Worm (Caenorhabditis elegans) whole organism, L4 larva: ENCODE results near the gene F59B10.2.

Source experiments
- D1046.2 ChIP-seq: fragments of 200-800 bp; sonication (Bioruptor generic); IDR thresholded peaks from 2 replicates; pipeline ENCODE4 v1.3.6; 2022; ENCODE audit warnings: missing genetic modification characterization, missing compliant biosample characterization
- R02D3.7 ChIP-seq: fragments of 150-350 bp; sonication (generic microtip); optimal IDR thresholded peaks from 3 replicates; lab custom pipeline; 2014; ENCODE audit warnings: missing biosample characterization, missing genetic modification characterization
- Y48G9A.11 ChIP-seq: fragments of 200-800 bp; sonication (Bioruptor generic); IDR thresholded peaks from 2 replicates; pipeline ENCODE4 v1.3.6; 2022; ENCODE audit warnings: missing genetic modification reagents, missing genetic modification characterization, missing compliant biosample characterization
- Y5F2A.4 ChIP-seq: fragments of 200-800 bp; sonication (Bioruptor generic); optimal IDR thresholded peaks from 2 replicates; lab custom pipeline; 2018; ENCODE audit warnings: mild to moderate bottlenecking, missing genetic modification characterization, missing compliant biosample characterization
- Y75B8A.6 ChIP-seq: fragments of 200-800 bp; sonication (Bioruptor generic); IDR thresholded peaks from 2 replicates; pipeline ENCODE4 v1.3.6; 2022; ENCODE audit warnings: missing genetic modification reagents, missing genetic modification characterization, missing compliant biosample characterization
- ZK546.5 ChIP-seq, 2 experiments: sonication (generic microtip); optimal IDR thresholded peaks; 2 replicates each; lab custom pipeline; 2017; ENCODE audit warnings: missing biosample characterization in 2 of 2, missing genetic modification characterization in 2 of 2
- aha-1 ChIP-seq: fragments of 150-350 bp; peaks from one replicate; lab custom pipeline; 2014; ENCODE audit warnings: missing biosample characterization, missing genetic modification characterization
- ama-1 ChIP-seq: fragments of 150-350 bp; optimal IDR thresholded peaks from 2 replicates; lab custom pipeline; 2014; ENCODE audit warnings: inconsistent platforms, mixed read lengths
- arid-1 ChIP-seq: fragments of 200-800 bp; sonication (Bioruptor generic); conservative IDR thresholded peaks from 2 replicates; pipeline ENCODE4 v1.3.6; 2022; ENCODE audit warnings: missing genetic modification reagents, missing genetic modification characterization, missing compliant biosample characterization
- attf-4 ChIP-seq: sonication (generic microtip); optimal IDR thresholded peaks from 3 replicates; lab custom pipeline; 2017; ENCODE audit warnings: missing biosample characterization, missing genetic modification characterization
- ceh-32 ChIP-seq: sonication (generic microtip); optimal IDR thresholded peaks from 2 replicates; lab custom pipeline; 2016; ENCODE audit warnings: mild to moderate bottlenecking, missing genetic modification characterization, missing compliant biosample characterization; ENCODE audit not compliant: poor library complexity
- ceh-82 ChIP-seq: sonication (generic microtip); optimal IDR thresholded peaks from 2 replicates; lab custom pipeline; 2017; ENCODE audit warnings: missing biosample characterization, missing genetic modification characterization
- ctbp-1 ChIP-seq: fragments of 200-800 bp; sonication (Bioruptor generic); IDR thresholded peaks from 2 replicates; pipeline ENCODE4 v1.3.6; 2022; ENCODE audit warnings: missing genetic modification reagents, missing genetic modification characterization, missing compliant biosample characterization
- daf-16 ChIP-seq, 3 experiments: sonication (generic microtip); optimal IDR thresholded peaks; 2 replicates each; lab custom pipeline; 2016 to 2017; ENCODE audit warnings: missing genetic modification characterization in 3 of 3, missing genetic modification reagents in 3 of 3, mild to moderate bottlenecking in 2 of 3, missing compliant biosample characterization in 2 of 3, missing biosample characterization in 1 of 3, moderate library complexity in 1 of 3
- dpl-1 ChIP-seq: fragments of 150-350 bp; optimal IDR thresholded peaks from 2 replicates; lab custom pipeline; 2014; ENCODE audit warnings: missing biosample characterization, missing genetic modification reagents, missing genetic modification characterization
- duxl-1 ChIP-seq: sonication (generic microtip); optimal IDR thresholded peaks from 2 replicates; lab custom pipeline; 2016; ENCODE audit warnings: mild to moderate bottlenecking, missing genetic modification characterization, moderate library complexity, missing compliant biosample characterization; ENCODE audit not compliant: poor library complexity
- dve-1 ChIP-seq: sonication (generic microtip); optimal IDR thresholded peaks from 2 replicates; lab custom pipeline; 2017; ENCODE audit warnings: antibody characterized with exemption, mild to moderate bottlenecking, missing genetic modification characterization, missing compliant biosample characterization; ENCODE audit not compliant: insufficient read depth
- hif-1 ChIP-seq, 2 experiments: sonication (generic microtip); optimal IDR thresholded peaks; 2 replicates each; lab custom pipeline; 2016 to 2017; ENCODE audit warnings: missing compliant biosample characterization in 2 of 2, missing genetic modification characterization in 2 of 2, missing genetic modification reagents in 2 of 2, missing genotype in 2 of 2, mild to moderate bottlenecking in 1 of 2
- hmg-1.1 ChIP-seq: fragments of 200-800 bp; sonication (Bioruptor generic); IDR thresholded peaks from 2 replicates; pipeline ENCODE4 v1.3.6; 2022; ENCODE audit warnings: missing genetic modification reagents, missing genetic modification characterization, missing compliant biosample characterization
- jun-1 ChIP-seq: fragments of 150-350 bp; optimal IDR thresholded peaks from 2 replicates; lab custom pipeline; 2014; ENCODE audit warnings: missing biosample characterization, missing genetic modification reagents, missing genetic modification characterization
- lim-7 ChIP-seq: fragments of 200-800 bp; sonication (Bioruptor generic); IDR thresholded peaks from 2 replicates; pipeline ENCODE4 v1.3.6; 2022; ENCODE audit warnings: missing genetic modification characterization, missing compliant biosample characterization
- lin-1 ChIP-seq: fragments of 200-800 bp; sonication (Bioruptor generic); IDR thresholded peaks from 2 replicates; pipeline ENCODE4 v1.3.6; 2022; ENCODE audit warnings: missing genetic modification reagents, missing genetic modification characterization, missing compliant biosample characterization
- lin-38 ChIP-seq: fragments of 200-800 bp; sonication (Bioruptor generic); IDR thresholded peaks from 2 replicates; pipeline ENCODE4 v1.3.6; 2022; ENCODE audit warnings: missing genetic modification reagents, missing genetic modification characterization, missing compliant biosample characterization
- lin-39 ChIP-seq: fragments of 150-350 bp; optimal IDR thresholded peaks from 2 replicates; lab custom pipeline; 2014; ENCODE audit warnings: missing biosample characterization, missing genetic modification reagents, missing genetic modification characterization
- lir-3 ChIP-seq: sonication (generic microtip); optimal IDR thresholded peaks from 2 replicates; lab custom pipeline; 2016; ENCODE audit warnings: mild to moderate bottlenecking, missing genetic modification characterization, missing compliant biosample characterization
- lsy-2 ChIP-seq, 2 experiments: fragments of 150-350 bp in 1 of 2; sonication (generic microtip) in 1 of 2; optimal IDR thresholded peaks; 2 replicates each; lab custom pipeline; 2014 to 2017; ENCODE audit warnings: missing biosample characterization in 2 of 2, missing genetic modification characterization in 2 of 2
- mdt-29 ChIP-seq: fragments of 200-800 bp; sonication (Bioruptor generic); IDR thresholded peaks from 2 replicates; pipeline ENCODE4 v1.3.6; 2022; ENCODE audit warnings: missing genetic modification reagents, missing genetic modification characterization, missing compliant biosample characterization
- mes-2 ChIP-seq: sonication (generic microtip); optimal IDR thresholded peaks from 2 replicates; lab custom pipeline; 2016; ENCODE audit warnings: missing genotype, mild to moderate bottlenecking, missing genetic modification characterization, missing compliant biosample characterization; ENCODE audit not compliant: poor library complexity, severe bottlenecking
- nhr-237 ChIP-seq: sonication (generic microtip); optimal IDR thresholded peaks from 2 replicates; lab custom pipeline; 2017; ENCODE audit warnings: missing biosample characterization, missing genetic modification characterization
- nhr-48 ChIP-seq: sonication (generic microtip); optimal IDR thresholded peaks from 2 replicates; lab custom pipeline; 2016; ENCODE audit warnings: mild to moderate bottlenecking, missing genetic modification characterization, missing compliant biosample characterization
- pha-4 ChIP-seq, 2 experiments: fragments of 150-350 bp in 1 of 2; fragments of 200-800 bp in 1 of 2; sonication (Bioruptor generic) in 1 of 2; IDR thresholded peaks in 1 of 2; optimal IDR thresholded peaks in 1 of 2; 2 replicates each; pipeline versions ENCODE4 v1.3.6 to Lab custom; 2014 to 2022; ENCODE audit warnings: missing genetic modification characterization in 2 of 2, missing genetic modification reagents in 2 of 2, missing biosample characterization in 1 of 2, missing compliant biosample characterization in 1 of 2
- php-3 ChIP-seq: fragments of 200-800 bp; sonication (Bioruptor generic); IDR thresholded peaks from 2 replicates; pipeline ENCODE4 v1.3.6; 2022; ENCODE audit warnings: missing genetic modification reagents, missing genetic modification characterization, missing compliant biosample characterization
- saeg-2 ChIP-seq: fragments of 200-800 bp; sonication (Bioruptor generic); IDR thresholded peaks from 2 replicates; pipeline ENCODE4 v1.3.6; 2022; ENCODE audit warnings: missing genetic modification reagents, missing genetic modification characterization, missing compliant biosample characterization
- set-16 ChIP-seq: fragments of 200-800 bp; sonication (Bioruptor generic); IDR thresholded peaks from 2 replicates; pipeline ENCODE4 v1.3.6; 2022; ENCODE audit warnings: missing genetic modification reagents, missing genetic modification characterization, missing compliant biosample characterization
- skn-1 ChIP-seq: fragments of 150-350 bp; optimal IDR thresholded peaks from 2 replicates; lab custom pipeline; 2014; ENCODE audit warnings: missing biosample characterization, missing genetic modification characterization
- snpc-1.2 ChIP-seq: fragments of 200-800 bp; sonication (Bioruptor generic); IDR thresholded peaks from 2 replicates; pipeline ENCODE4 v1.3.6; 2022; ENCODE audit warnings: missing genetic modification reagents, missing genetic modification characterization, missing compliant biosample characterization
- spr-1 ChIP-seq: sonication (generic microtip); optimal IDR thresholded peaks from 2 replicates; lab custom pipeline; 2016; ENCODE audit warnings: mild to moderate bottlenecking, missing genetic modification characterization, missing compliant biosample characterization
- unc-130 ChIP-seq: sonication (generic microtip); optimal IDR thresholded peaks from 2 replicates; lab custom pipeline; 2016; ENCODE audit warnings: missing genetic modification reagents, missing genetic modification characterization, missing compliant biosample characterization
- unc-39 ChIP-seq: sonication (generic microtip); optimal IDR thresholded peaks from 2 replicates; lab custom pipeline; 2017; ENCODE audit warnings: missing biosample characterization, missing genetic modification characterization
- unc-62 ChIP-seq, 3 experiments: fragments of 150-350 bp in 1 of 3; sonication (generic microtip); optimal IDR thresholded peaks in 2 of 3; peaks in 1 of 3; 1 replicate in 1 of 3; 2 replicates in 2 of 3; lab custom pipeline; 2014 to 2017; ENCODE audit warnings: missing biosample characterization in 3 of 3, missing genetic modification characterization in 3 of 3, missing genetic modification reagents in 3 of 3, missing genotype in 1 of 3
- zag-1 ChIP-seq: fragments of 150-350 bp; optimal IDR thresholded peaks from 2 replicates; lab custom pipeline; 2014; ENCODE audit warnings: missing biosample characterization, missing genetic modification characterization
- zfp-2 ChIP-seq: sonication (generic microtip); optimal IDR thresholded peaks from 2 replicates; lab custom pipeline; 2016; ENCODE audit warnings: mild to moderate bottlenecking, missing genetic modification characterization, missing compliant biosample characterization

F59B10.2 gene

DNA sequence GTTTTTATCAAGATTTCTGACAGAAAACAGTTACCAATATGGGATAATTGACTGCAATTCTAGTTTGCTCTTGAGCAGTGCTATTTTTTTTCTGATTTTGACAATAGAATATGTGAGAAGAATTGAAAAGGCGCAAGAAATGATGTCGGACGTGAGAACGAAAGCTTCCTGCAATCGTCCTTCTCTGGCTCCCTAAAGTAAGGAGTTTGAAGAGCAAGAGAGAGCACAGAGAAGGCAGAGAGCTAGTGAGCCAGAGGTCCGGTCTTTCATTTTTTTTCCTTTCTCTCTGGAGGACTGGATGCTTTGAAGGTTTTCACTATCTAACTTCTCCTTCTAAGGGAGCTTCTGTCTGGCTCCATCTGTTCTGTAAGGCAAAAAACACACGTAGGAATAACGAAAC, 40.5 kb upstream of the F59B10.2 start:
- TF ChIP-seq set-16 (GFP tag; lab: Robert Waterston, UW) (peak; percentile 37; the same call in 1 of the 2 replicates), php-3 (GFP tag; lab: Robert Waterston, UW) (no peak), ama-1 (lab: Kevin White, UChicago) (peak; percentile 73), lsy-2 (tag; optimal IDR thresholded peaks at IDR 0.05; lab: Kevin White, UChicago) (peak in 1 of 2 experiments; percentile 27), aha-1 (tag; lab: Kevin White, UChicago) (peak; percentile 98), daf-16 (GFP tag; optimal IDR thresholded peaks at IDR 0.05; lab: Kevin White, UChicago) (no peak), daf-16 (tag; optimal IDR thresholded peaks at IDR 0.05; lab: Kevin White, UChicago) (peak; percentile 16), unc-62 (GFP tag; optimal IDR thresholded peaks at IDR 0.05 in 1 of 2; lab: Kevin White, UChicago) (peak in 1 of 2 experiments; percentile 84), unc-62 (tag; optimal IDR thresholded peaks at IDR 0.05; lab: Kevin White, UChicago) (no peak), nhr-237 (tag; lab: Kevin White, UChicago) (no peak), snpc-1.2 (GFP tag; lab: Robert Waterston, UW) (0 out of 2 replicates have a peak, but pooled peaks have one; percentile 7), mdt-29 (GFP tag; lab: Robert Waterston, UW) (0 out of 2 replicates have a peak, but pooled peaks have one; percentile 36), arid-1 (GFP tag; lab: Robert Waterston, UW) (no peak)

DNA sequence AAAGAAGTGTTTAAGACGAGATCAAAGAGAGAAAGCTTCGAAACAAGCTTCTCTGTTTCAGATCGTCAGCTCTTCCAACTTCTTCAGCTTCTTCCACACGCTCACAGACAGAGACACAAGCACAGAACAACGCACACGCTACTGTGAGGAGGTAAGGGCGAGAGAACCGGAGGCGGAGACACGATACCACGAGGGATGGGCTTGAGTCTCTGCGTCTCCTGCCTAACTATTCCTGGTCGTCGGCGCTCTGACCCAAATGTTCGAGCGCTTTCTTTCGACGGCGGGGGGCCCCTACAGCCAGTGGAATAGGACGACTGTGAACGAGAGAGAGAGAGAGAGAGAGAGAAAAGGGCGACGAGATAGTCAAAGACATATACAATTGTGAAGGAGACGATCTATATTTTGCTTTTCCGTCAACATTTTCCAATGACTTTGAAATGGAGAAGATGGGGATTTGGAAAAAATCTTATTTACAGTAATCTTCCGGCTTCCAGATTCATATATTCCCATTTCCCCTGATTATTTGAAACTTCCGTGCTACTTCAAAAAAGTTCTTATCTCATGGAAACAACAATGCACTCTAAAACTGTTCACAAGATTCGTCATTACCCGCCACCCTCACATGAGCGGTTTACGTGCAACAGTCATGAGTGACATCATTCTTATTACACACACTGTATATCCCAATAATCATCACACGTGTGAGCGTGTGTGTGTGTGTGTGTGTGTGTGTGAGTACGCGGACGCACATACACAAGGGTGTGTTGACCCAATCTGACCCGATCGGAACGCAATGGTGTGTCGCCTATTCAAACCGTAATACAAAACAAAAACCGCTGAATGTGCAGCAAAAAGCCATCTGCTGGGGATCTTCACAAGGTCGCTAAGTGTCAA, 39.4 kb upstream of the F59B10.2 start:
- TF ChIP-seq duxl-1 (tag; lab: Kevin White, UChicago), result peak; percentile 4
- TF ChIP-seq nhr-48 (tag; lab: Kevin White, UChicago), result peak; percentile 74
- TF ChIP-seq hmg-1.1, result peak; percentile 88
- TF ChIP-seq lsy-2 (tag; optimal IDR thresholded peaks at IDR 0.05; lab: Kevin White, UChicago), result peak; percentile 74 to 76
- no peak for TF ChIP-seq nhr-237 (tag; lab: Kevin White, UChicago)
- peak; percentile 71 for TF ChIP-seq dve-1 (tag; lab: Kevin White, UChicago)
- TF ChIP-seq Y48G9A.11 (GFP tag; lab: Robert Waterston, UW), result no peak
- TF ChIP-seq lir-3, result no peak
- peak; percentile 19 to 21 for TF ChIP-seq daf-16 (GFP tag; optimal IDR thresholded peaks at IDR 0.05; lab: Kevin White, UChicago)
- TF ChIP-seq daf-16 (tag; optimal IDR thresholded peaks at IDR 0.05; lab: Kevin White, UChicago), result peak; percentile 62
- TF ChIP-seq mdt-29 (GFP tag; lab: Robert Waterston, UW), result peak; percentile 75
- TF ChIP-seq unc-39 (tag; lab: Kevin White, UChicago), result no peak
- 0 out of 2 replicates have a peak, but pooled peaks have one; percentile 28 for TF ChIP-seq saeg-2 (GFP tag; lab: Robert Waterston, UW)
- peak; percentile 66 for TF ChIP-seq lin-38
- peak; percentile 77 for TF ChIP-seq pha-4 (GFP tag; IDR thresholded peaks at IDR 0.05; lab: Robert Waterston, UW)
- TF ChIP-seq pha-4 (tag; optimal IDR thresholded peaks at IDR 0.05; lab: Kevin White, UChicago), result peak; percentile 79
- TF ChIP-seq lin-1, result peak; percentile 11; the same call in 1 of the 2 replicates
- TF ChIP-seq zag-1 (tag; lab: Kevin White, UChicago), result no peak
- TF ChIP-seq Y5F2A.4 (GFP tag; lab: Kevin White, UChicago), result no peak
- peak; percentile 48 for TF ChIP-seq dpl-1 (GFP tag; lab: Kevin White, UChicago)
- TF ChIP-seq ZK546.5 (tag; optimal IDR thresholded peaks at IDR 0.05; lab: Kevin White, UChicago), result no peak
- no peak for TF ChIP-seq skn-1 (tag; lab: Kevin White, UChicago)
- peak; percentile 36 to 92 for TF ChIP-seq hif-1 (tag; optimal IDR thresholded peaks at IDR 0.05; lab: Kevin White, UChicago)
- TF ChIP-seq ctbp-1 (GFP tag; lab: Robert Waterston, UW), result peak; percentile 86
- TF ChIP-seq ceh-32 (tag; lab: Kevin White, UChicago), result no peak
- TF ChIP-seq zfp-2 (tag; lab: Kevin White, UChicago), result peak; percentile 1
- TF ChIP-seq mes-2 (tag; lab: Kevin White, UChicago), result peak; percentile 78
- TF ChIP-seq unc-130, result peak; percentile 16
- TF ChIP-seq php-3 (GFP tag; lab: Robert Waterston, UW), result peak; percentile 43; the same call in 1 of the 2 replicates
- TF ChIP-seq R02D3.7, result no peak
- TF ChIP-seq spr-1 (tag; lab: Kevin White, UChicago), result peak; percentile 63
- TF ChIP-seq D1046.2 (GFP tag; lab: Robert Waterston, UW), result no peak
- TF ChIP-seq lim-7, result peak; percentile 74
- peak; percentile 54; the same call in 1 of the 2 replicates for TF ChIP-seq snpc-1.2 (GFP tag; lab: Robert Waterston, UW)
- no peak for TF ChIP-seq Y75B8A.6 (GFP tag; lab: Robert Waterston, UW)
- peak; percentile 76 for TF ChIP-seq lin-39 (tag; lab: Kevin White, UChicago)
- TF ChIP-seq jun-1, result peak; percentile 38
- TF ChIP-seq ceh-82 (tag; lab: Kevin White, UChicago), result no peak
- no peak for TF ChIP-seq attf-4 (tag; lab: Kevin White, UChicago)
